Fruit fly (Drosophila melanogaster): ENCODE measurements around the gene senju.

senju gene

DNA sequence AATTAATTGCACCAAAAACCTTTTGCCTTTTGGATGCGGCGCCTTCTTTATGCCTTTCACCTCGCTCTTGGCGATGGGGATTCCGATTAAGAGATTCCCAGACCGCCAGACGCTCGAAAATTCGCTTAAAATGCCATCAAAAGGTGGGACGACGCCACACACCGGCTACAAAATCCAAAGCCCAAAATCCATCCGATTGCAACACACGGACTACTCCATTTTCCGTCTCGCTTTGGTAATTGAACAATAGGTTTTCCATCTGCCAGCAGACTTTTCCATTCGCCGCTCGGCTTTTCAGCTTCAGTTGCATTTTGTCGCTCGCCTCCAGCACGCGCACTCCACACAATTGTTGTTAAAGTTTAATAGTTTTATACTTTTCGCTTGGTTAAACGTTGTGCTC lies 7.9 kb downstream of the senju start, which contains the start of gene qtc:
Gene qtc, plus strand, starts transcription at position 301 of the 400 bp plus-strand sequence.
- TF ChIP-seq gl (tag; optimal IDR thresholded peaks at IDR 0.05) (no peak), EcR (GFP tag; optimal IDR thresholded peaks at IDR 0.05) (no peak), Pif1A (GFP tag; optimal IDR thresholded peaks at IDR 0.05) (no peak), CG14655 (GFP tag; optimal IDR thresholded peaks at IDR 0.05) (no peak), CG12605 (GFP tag; IDR thresholded peaks at IDR 0.05) (no peak), CG34367 (tag; optimal IDR thresholded peaks at IDR 0.05) (no peak), CG8301 (tag; optimal IDR thresholded peaks at IDR 0.05) (no peak), fd96Ca (GFP tag; IDR thresholded peaks at IDR 0.05) (no peak), Pif1B (GFP tag; optimal IDR thresholded peaks at IDR 0.05) (no peak), CG10348 (GFP tag; IDR thresholded peaks at IDR 0.05) (no peak), Ets98B (GFP tag; IDR thresholded peaks at IDR 0.05) (no peak), D1 (tag; optimal IDR thresholded peaks at IDR 0.05) (no peak), Snoo (tag; optimal IDR thresholded peaks at IDR 0.05) (no peak), rn (GFP tag; IDR thresholded peaks at IDR 0.05) (no peak), CG8159 (tag; optimal IDR thresholded peaks at IDR 0.05) (no peak), CG13204 (GFP tag; optimal IDR thresholded peaks at IDR 0.05) (no peak), CG4496 (GFP tag; IDR thresholded peaks at IDR 0.05) (no peak)

dm6 chr2L:5060952-5061478 lies 8.4 kb downstream of the senju start:
- TF ChIP-seq CG10348 (GFP tag; IDR thresholded peaks at IDR 0.05) = no peak
- TF ChIP-seq Pif1A (GFP tag; optimal IDR thresholded peaks at IDR 0.05) = no peak
- no peak for TF ChIP-seq gl (tag; optimal IDR thresholded peaks at IDR 0.05)
- TF ChIP-seq CG14655 (GFP tag; optimal IDR thresholded peaks at IDR 0.05) = no peak
- TF ChIP-seq CG32121 (GFP tag; IDR thresholded peaks at IDR 0.05) = no peak
- TF ChIP-seq Ets98B (GFP tag; IDR thresholded peaks at IDR 0.05) = 0 out of 2 replicates have a peak, but pooled peaks have one; percentile 15
- 0 out of 3 replicates have a peak, but pooled peaks have one; percentile 34 for TF ChIP-seq CG4496 (GFP tag; IDR thresholded peaks at IDR 0.05)

- TF ChIP-seq CG32121 (GFP tag; IDR thresholded peaks at IDR 0.05) (0 out of 2 replicates have a peak, but pooled peaks have one; percentile 9), Ets98B (GFP tag; IDR thresholded peaks at IDR 0.05) (no peak)
Observed at dm6 chr2L:5062799-5063404, 10.3 kb downstream of the senju start.

dm6 chr2L:5063936-5064335 lies 11.3 kb downstream of the senju start:
- TF ChIP-seq rn (GFP tag; IDR thresholded peaks at IDR 0.05) (no peak), CG4496 (GFP tag; IDR thresholded peaks at IDR 0.05) (no peak), CG9948 (tag; optimal IDR thresholded peaks at IDR 0.05) (no peak), CG17806 (tag; optimal IDR thresholded peaks at IDR 0.05) (no peak), Snoo (tag; optimal IDR thresholded peaks at IDR 0.05) (no peak), CG15710 (tag; optimal IDR thresholded peaks at IDR 0.05) (no peak), Pif1B (GFP tag; optimal IDR thresholded peaks at IDR 0.05) (no peak), CG32121 (GFP tag; IDR thresholded peaks at IDR 0.05) (no peak), CG10348 (GFP tag; IDR thresholded peaks at IDR 0.05) (no peak), Ets98B (GFP tag; IDR thresholded peaks at IDR 0.05) (no peak), gl (tag; optimal IDR thresholded peaks at IDR 0.05) (no peak), CG13204 (GFP tag; optimal IDR thresholded peaks at IDR 0.05) (no peak), CG8301 (tag; optimal IDR thresholded peaks at IDR 0.05) (no peak), CG14655 (GFP tag; optimal IDR thresholded peaks at IDR 0.05) (no peak), fd96Ca (GFP tag; IDR thresholded peaks at IDR 0.05) (no peak), CG8159 (tag; optimal IDR thresholded peaks at IDR 0.05) (no peak), D1 (tag; optimal IDR thresholded peaks at IDR 0.05) (no peak)

dm6 chr2L:5070797-5071579 lies 18.3 kb downstream of the senju start, which contains the start of gene RpL37A:
RpL37A (plus strand) TSS chr2L:5070957.
- TF ChIP-seq CG34367 (tag; optimal IDR thresholded peaks at IDR 0.05) (peak; percentile 59), D1 (tag; optimal IDR thresholded peaks at IDR 0.05) (peak; percentile 50), CG12605 (GFP tag; IDR thresholded peaks at IDR 0.05) (peak; percentile 58), EcR (GFP tag; optimal IDR thresholded peaks at IDR 0.05) (no peak), gl (tag; optimal IDR thresholded peaks at IDR 0.05) (peak; percentile 62), CG15710 (tag; optimal IDR thresholded peaks at IDR 0.05) (peak; percentile 16), Ets98B (GFP tag; IDR thresholded peaks at IDR 0.05) (peak; percentile 60), CG17806 (tag; optimal IDR thresholded peaks at IDR 0.05) (peak; percentile 32), Pif1B (GFP tag; optimal IDR thresholded peaks at IDR 0.05) (no peak), CG8159 (tag; optimal IDR thresholded peaks at IDR 0.05) (peak; percentile 91), CG10348 (GFP tag; IDR thresholded peaks at IDR 0.05) (no peak), Snoo (tag; optimal IDR thresholded peaks at IDR 0.05) (peak; percentile 83), fd96Ca (GFP tag; IDR thresholded peaks at IDR 0.05) (no peak; the same call in 2 of the 3 replicates), CG4496 (GFP tag; IDR thresholded peaks at IDR 0.05) (peak; percentile 84), Pif1A (GFP tag; optimal IDR thresholded peaks at IDR 0.05) (peak; percentile 74)

- TF ChIP-seq CG12605 (GFP tag; IDR thresholded peaks at IDR 0.05) (no peak), CG8159 (tag; optimal IDR thresholded peaks at IDR 0.05) (no peak), EcR (GFP tag; optimal IDR thresholded peaks at IDR 0.05) (peak; percentile 34)
Observed at dm6 chr2L:5072357-5072756, 19.7 kb downstream of the senju start.
